Worm (Caenorhabditis elegans): Measurements from ENCODE around the gene gei-8.

The gei-8 gene

DNA sequence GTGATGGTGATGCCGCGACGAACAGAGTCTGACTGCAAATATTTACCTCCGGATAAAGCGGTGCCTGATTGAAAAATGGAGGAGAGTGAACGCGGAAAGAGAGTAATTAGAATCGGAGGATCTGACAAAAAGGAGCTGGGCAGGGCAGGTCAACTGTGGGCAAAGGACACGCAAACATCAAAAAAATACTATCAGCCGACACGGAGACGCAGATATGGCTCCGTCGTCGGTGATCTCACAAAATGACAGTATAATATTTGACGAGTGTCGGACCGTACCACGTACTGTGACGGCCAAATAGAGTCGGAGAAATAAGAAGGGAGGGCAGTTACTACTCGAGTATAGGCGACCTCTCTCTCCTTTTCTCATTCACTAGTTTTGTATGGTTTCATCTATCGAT is 11.5 kb upstream of the gei-8 start:
- TF ChIP-seq ama-1 (optimal IDR thresholded peaks at IDR 0.05) (no peak), sma-9 (GFP tag; optimal IDR thresholded peaks at IDR 0.05) (no peak), sma-9 (tag; optimal IDR thresholded peaks at IDR 0.05) (no peak), ztf-1 (GFP tag; conservative IDR thresholded peaks at IDR 0.05) (no peak), mdl-1 (tag; optimal IDR thresholded peaks at IDR 0.05) (no peak), nhr-237 (tag; optimal IDR thresholded peaks at IDR 0.05) (no peak), F13H6.1 (tag; optimal IDR thresholded peaks at IDR 0.05) (no peak), nhr-129 (tag; optimal IDR thresholded peaks at IDR 0.05) (peak; percentile 9), nhr-10 (tag; optimal IDR thresholded peaks at IDR 0.05) (no peak), lin-39 (tag; optimal IDR thresholded peaks at IDR 0.05) (no peak), ceh-16 (tag; optimal IDR thresholded peaks at IDR 0.05) (no peak), snpc-4 (tag; optimal IDR thresholded peaks at IDR 0.05) (no peak), aly-2 (tag; optimal IDR thresholded peaks at IDR 0.05) (no peak), peb-1 (tag; optimal IDR thresholded peaks at IDR 0.05) (peak; percentile 10), unc-62 (GFP tag; optimal IDR thresholded peaks at IDR 0.05) (no peak), R02D3.7 (tag; optimal IDR thresholded peaks at IDR 0.05) (no peak), gmeb-1 (tag; optimal IDR thresholded peaks at IDR 0.05) (no peak)

DNA sequence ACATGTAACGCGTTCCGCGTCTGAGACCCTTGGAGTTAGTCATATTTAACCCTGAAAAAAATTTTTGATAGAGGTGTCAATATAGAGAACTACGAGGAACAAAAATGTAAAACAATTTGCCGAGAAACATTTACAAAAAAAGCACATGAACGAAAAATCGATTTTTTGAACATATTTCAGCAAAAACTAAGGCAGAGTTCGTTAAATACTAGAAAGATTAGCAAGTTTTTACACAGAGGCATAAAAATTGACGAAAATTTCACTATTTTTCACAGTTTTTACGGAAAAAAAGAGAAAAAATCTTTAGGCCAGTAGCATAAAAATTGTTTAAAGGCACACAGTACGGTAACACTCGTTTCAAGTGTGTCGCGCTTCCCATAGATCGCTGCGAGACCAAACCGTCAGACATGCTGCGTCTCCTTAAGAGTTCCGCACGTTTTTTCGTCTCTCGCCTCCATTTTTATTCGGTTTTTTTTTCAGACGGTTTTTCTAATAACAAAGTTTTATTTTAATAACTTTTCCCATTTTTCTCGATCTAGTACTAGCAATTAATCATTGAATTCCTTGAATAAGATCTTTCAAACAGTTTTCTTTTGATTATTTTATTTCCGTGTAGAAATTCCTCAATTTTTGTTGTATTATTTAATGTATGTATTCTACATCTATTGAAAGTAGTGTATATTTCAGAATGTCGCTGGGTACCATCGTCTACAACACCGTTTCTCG is 9.3 kb upstream of the gei-8 start, which contains the start of the genes rpl-21 and C14B9.10:
Gene rpl-21 (minus strand): TSS at position 51 of the 726 bp plus-strand sequence.
Gene C14B9.10 (plus strand): TSS at position 676 of the 726 bp plus-strand sequence.
- TF ChIP-seq mab-5 (tag; optimal IDR thresholded peaks at IDR 0.05) (peak; percentile 28), fos-1 (tag; optimal IDR thresholded peaks at IDR 0.05) (peak; percentile 61), unc-55 (GFP tag; optimal IDR thresholded peaks at IDR 0.05) (peak; percentile 98), nhr-25 (tag; optimal IDR thresholded peaks at IDR 0.05) (peak; percentile 85), nhr-12 (tag; optimal IDR thresholded peaks at IDR 0.05) (no peak), sma-9 (GFP tag; optimal IDR thresholded peaks at IDR 0.05) (peak; percentile 88), sma-9 (tag; optimal IDR thresholded peaks at IDR 0.05) (no peak), lin-39 (tag; optimal IDR thresholded peaks at IDR 0.05) (no peak), snpc-4 (tag; optimal IDR thresholded peaks at IDR 0.05) (peak; percentile 49), C34F6.9 (tag; optimal IDR thresholded peaks at IDR 0.05) (peak; percentile 89), nhr-10 (tag; optimal IDR thresholded peaks at IDR 0.05) (no peak), R02D3.7 (tag; optimal IDR thresholded peaks at IDR 0.05) (peak; percentile 3), sem-4 (tag; optimal IDR thresholded peaks at IDR 0.05) (peak; percentile 80), peb-1 (tag; optimal IDR thresholded peaks at IDR 0.05) (no peak), nhr-237 (tag; optimal IDR thresholded peaks at IDR 0.05) (no peak), ZK546.5 (tag; optimal IDR thresholded peaks at IDR 0.05) (peak; percentile 63), mdl-1 (tag; optimal IDR thresholded peaks at IDR 0.05) (peak; percentile 31 to 39), lin-13 (GFP tag; optimal IDR thresholded peaks at IDR 0.05) (peak; percentile 80), crh-2 (tag; optimal IDR thresholded peaks at IDR 0.05) (peak; percentile 88), ama-1 (optimal IDR thresholded peaks at IDR 0.05) (peak; percentile 45), elt-1 (tag; optimal IDR thresholded peaks at IDR 0.05) (no peak), nhr-21 (tag; optimal IDR thresholded peaks at IDR 0.05) (peak; percentile 76), nhr-129 (tag; optimal IDR thresholded peaks at IDR 0.05) (peak; percentile 86), alr-1 (tag; optimal IDR thresholded peaks at IDR 0.05) (no peak), ztf-1 (GFP tag; conservative IDR thresholded peaks at IDR 0.05) (no peak), zag-1 (tag; optimal IDR thresholded peaks at IDR 0.05) (no peak), lsy-2 (tag; optimal IDR thresholded peaks at IDR 0.05) (peak; percentile 96 to 99), lin-11 (tag; optimal IDR thresholded peaks at IDR 0.05) (peak; percentile 60), blmp-1 (tag; optimal IDR thresholded peaks at IDR 0.05; ENCODE audit: insufficient read depth) (peak; percentile 32), nhr-6 (tag; optimal IDR thresholded peaks at IDR 0.05) (no peak), ceh-16 (tag; optimal IDR thresholded peaks at IDR 0.05) (peak; percentile 19), sma-3 (GFP tag; optimal IDR thresholded peaks at IDR 0.05) (peak; percentile 76), ztf-4 (tag; optimal IDR thresholded peaks at IDR 0.05) (peak; percentile 61), gmeb-1 (tag; optimal IDR thresholded peaks at IDR 0.05) (peak; percentile 82), F13H6.1 (tag; optimal IDR thresholded peaks at IDR 0.05) (peak; percentile 71), ceh-82 (tag; optimal IDR thresholded peaks at IDR 0.05) (peak; percentile 49)

ce11 chrIII:8129195-8129594 is 8.2 kb upstream of the gei-8 start:
- TF ChIP-seq ztf-11 (tag; optimal IDR thresholded peaks at IDR 0.05), result no peak
- no peak for TF ChIP-seq Y55F3AM.14 (GFP tag; optimal IDR thresholded peaks at IDR 0.05)
- peak; percentile 7 for TF ChIP-seq nhr-25 (tag; optimal IDR thresholded peaks at IDR 0.05)
